Worm (Caenorhabditis elegans) whole organism, mixed stage, embryonic: Measurements from ENCODE around the gene mai-2.

ENCODE experiments used
- bed-3 ChIP-seq: fragments of 200-800 bp; sonication (Bioruptor generic); optimal IDR thresholded peaks from 3 replicates; lab custom pipeline; 2018; ENCODE audit warnings: mild to moderate bottlenecking, missing genetic modification characterization, moderate library complexity, missing compliant biosample characterization
- blmp-1 ChIP-seq: fragments of 150-350 bp; optimal IDR thresholded peaks from 2 replicates; lab custom pipeline; 2014; ENCODE audit warnings: missing biosample characterization, missing genetic modification characterization
- ceh-39 ChIP-seq: fragments of 150-350 bp; optimal IDR thresholded peaks from 2 replicates; lab custom pipeline; 2014; ENCODE audit warnings: missing biosample characterization, missing genetic modification characterization
- ceh-43 ChIP-seq: fragments of 200-800 bp; sonication (Bioruptor generic); optimal IDR thresholded peaks from 2 replicates; lab custom pipeline; 2018; ENCODE audit warnings: mild to moderate bottlenecking, missing genetic modification characterization, moderate library complexity, missing compliant biosample characterization
- ceh-83 ChIP-seq: fragments of 200-800 bp; sonication (Bioruptor generic); optimal IDR thresholded peaks from 2 replicates; lab custom pipeline; 2018; ENCODE audit warnings: mild to moderate bottlenecking, missing genetic modification characterization, missing compliant biosample characterization
- cnd-1 ChIP-seq: fragments of 200-800 bp; sonication (Bioruptor generic); optimal IDR thresholded peaks from 2 replicates; lab custom pipeline; 2018; ENCODE audit warnings: mild to moderate bottlenecking, missing genetic modification characterization, missing compliant biosample characterization
- elt-1 ChIP-seq: sonication (generic microtip); optimal IDR thresholded peaks from 2 replicates; lab custom pipeline; 2017; ENCODE audit warnings: missing genetic modification characterization, mild to moderate bottlenecking, missing compliant biosample characterization, antibody characterized with exemption, moderate library complexity, borderline replicate concordance; ENCODE audit not compliant: insufficient read depth
- flh-1 ChIP-seq: fragments of 200-800 bp; sonication (Bioruptor generic); optimal IDR thresholded peaks from 2 replicates; lab custom pipeline; 2018; ENCODE audit warnings: mild to moderate bottlenecking, missing genetic modification characterization, moderate library complexity, missing compliant biosample characterization
- ham-2 ChIP-seq: fragments of 200-800 bp; sonication (Bioruptor generic); optimal IDR thresholded peaks from 2 replicates; lab custom pipeline; 2018; ENCODE audit warnings: mild to moderate bottlenecking, missing genetic modification characterization, missing compliant biosample characterization
- hlh-1 ChIP-seq: fragments of 150-350 bp; optimal IDR thresholded peaks from 2 replicates; lab custom pipeline; 2014; ENCODE audit warnings: missing biosample characterization, missing genetic modification reagents, missing genetic modification characterization
- lin-13 ChIP-seq: fragments of 150-350 bp; optimal IDR thresholded peaks from 2 replicates; lab custom pipeline; 2014; ENCODE audit warnings: missing biosample characterization, missing genetic modification characterization
- lin-32 ChIP-seq: fragments of 200-800 bp; sonication (Bioruptor generic); optimal IDR thresholded peaks from 2 replicates; lab custom pipeline; 2018; ENCODE audit warnings: mild to moderate bottlenecking, missing genetic modification characterization, missing compliant biosample characterization
- lsy-2 ChIP-seq: fragments of 150-350 bp; optimal IDR thresholded peaks from 2 replicates; lab custom pipeline; 2014; ENCODE audit warnings: missing biosample characterization, missing genetic modification characterization
- mab-5 ChIP-seq: fragments of 150-350 bp; optimal IDR thresholded peaks from 2 replicates; lab custom pipeline; 2014; ENCODE audit warnings: missing biosample characterization, missing genetic modification characterization
- mep-1 ChIP-seq: fragments of 150-350 bp; optimal IDR thresholded peaks from 2 replicates; lab custom pipeline; 2017; ENCODE audit warnings: missing biosample characterization, missing genetic modification reagents, missing genetic modification characterization, inconsistent platforms
- nhr-12 ChIP-seq: fragments of 150-350 bp; optimal IDR thresholded peaks from 2 replicates; lab custom pipeline; 2014; ENCODE audit warnings: missing biosample characterization, missing genetic modification characterization
- nhr-237 ChIP-seq: fragments of 150-350 bp; optimal IDR thresholded peaks from 2 replicates; lab custom pipeline; 2014; ENCODE audit warnings: missing biosample characterization, missing genetic modification characterization
- nhr-28 ChIP-seq: fragments of 150-350 bp; optimal IDR thresholded peaks from 2 replicates; lab custom pipeline; 2014; ENCODE audit warnings: missing biosample characterization, missing genetic modification characterization
- nhr-76 ChIP-seq: sonication (generic microtip); optimal IDR thresholded peaks from 2 replicates; lab custom pipeline; 2017; ENCODE audit warnings: missing biosample characterization, missing genetic modification characterization
- pha-4 ChIP-seq: fragments of 150-350 bp; optimal IDR thresholded peaks from 2 replicates; lab custom pipeline; 2018; ENCODE audit warnings: missing biosample characterization, missing genetic modification reagents, missing genetic modification characterization
- sem-2 ChIP-seq: fragments of 200-800 bp; sonication (Bioruptor generic); optimal IDR thresholded peaks from 2 replicates; lab custom pipeline; 2018; ENCODE audit warnings: mild to moderate bottlenecking, missing genetic modification characterization, missing compliant biosample characterization
- snpc-4 ChIP-seq: fragments of 150-350 bp; optimal IDR thresholded peaks from 2 replicates; lab custom pipeline; 2014; ENCODE audit warnings: missing biosample characterization, missing genetic modification characterization
- sptf-1 ChIP-seq: sonication (generic microtip); optimal IDR thresholded peaks from 2 replicates; lab custom pipeline; 2017; ENCODE audit warnings: mild to moderate bottlenecking, missing genetic modification characterization, moderate library complexity, missing compliant biosample characterization
- tbx-8 ChIP-seq: fragments of 200-800 bp; sonication (Bioruptor generic); optimal IDR thresholded peaks from 2 replicates; lab custom pipeline; 2018; ENCODE audit warnings: mild to moderate bottlenecking, missing genetic modification characterization, moderate library complexity, missing compliant biosample characterization
- unc-120 ChIP-seq: sonication (generic microtip); optimal IDR thresholded peaks from 2 replicates; lab custom pipeline; 2017; ENCODE audit warnings: missing genetic modification characterization, missing compliant biosample characterization; ENCODE audit not compliant: poor library complexity, severe bottlenecking
- unc-39 ChIP-seq: fragments of 150-350 bp; optimal IDR thresholded peaks from 2 replicates; lab custom pipeline; 2014; ENCODE audit warnings: missing biosample characterization, missing genetic modification characterization
- unc-62 ChIP-seq: fragments of 150-350 bp; optimal IDR thresholded peaks from 2 replicates; lab custom pipeline; 2014; ENCODE audit warnings: missing biosample characterization, missing genetic modification reagents, missing genetic modification characterization

The mai-2 gene

ce11 chrIV:3363784-3364183, 21.9 kb upstream of the mai-2 start:
- TF ChIP-seq bed-3 (GFP tag; lab: Kevin White, UChicago) (no peak), flh-1 (GFP tag; lab: Kevin White, UChicago) (no peak), nhr-76 (tag; lab: Kevin White, UChicago) (no peak), mep-1 (tag; lab: Kevin White, UChicago) (no peak), ceh-43 (no peak), blmp-1 (tag; lab: Kevin White, UChicago) (no peak), ham-2 (GFP tag; lab: Kevin White, UChicago) (no peak)

- TF ChIP-seq unc-39 (tag; lab: Kevin White, UChicago) (no peak), elt-1 (tag; lab: Kevin White, UChicago) (no peak), nhr-237 (tag; lab: Kevin White, UChicago) (peak; percentile 6), lin-13 (no peak), snpc-4 (tag; lab: Kevin White, UChicago) (no peak)
These were observed 17.0 kb upstream of the mai-2 start, which contains the start of gene vha-19 for ce11 chrIV:3368638-3369247. Gene vha-19 (plus strand): TSS chrIV:3369197.

DNA sequence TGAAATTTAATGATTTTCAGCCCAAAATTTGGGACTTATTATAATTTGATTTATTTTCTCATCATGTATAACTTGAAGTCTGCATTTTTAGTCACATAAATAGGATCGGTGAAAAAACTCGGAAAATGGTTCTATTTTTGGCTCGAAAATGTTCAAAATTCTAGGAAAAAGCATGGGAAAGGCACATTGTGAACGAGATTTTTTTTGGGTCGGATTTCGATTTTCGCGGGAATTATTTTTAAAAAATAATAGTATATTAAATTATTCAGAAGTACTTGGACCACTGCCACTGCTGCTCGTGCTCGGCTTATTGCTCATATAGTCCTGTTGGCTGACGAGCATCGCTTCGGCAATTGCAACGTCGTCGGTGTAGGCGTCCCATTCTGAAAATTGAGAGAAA, 12.3 kb upstream of the mai-2 start:
- no peak for TF ChIP-seq cnd-1 (tag; lab: Kevin White, UChicago)
- TF ChIP-seq nhr-28 (tag; lab: Kevin White, UChicago): no peak
- no peak for TF ChIP-seq snpc-4 (tag; lab: Kevin White, UChicago)
- no peak for TF ChIP-seq mep-1 (tag; lab: Kevin White, UChicago)
- no peak for TF ChIP-seq nhr-237 (tag; lab: Kevin White, UChicago)
- no peak for TF ChIP-seq ceh-39 (tag; lab: Kevin White, UChicago)
- TF ChIP-seq ham-2 (GFP tag; lab: Kevin White, UChicago): no peak
- no peak for TF ChIP-seq unc-120 (tag; lab: Kevin White, UChicago)
- TF ChIP-seq ceh-83 (GFP tag; lab: Kevin White, UChicago): no peak
- TF ChIP-seq sptf-1 (tag; lab: Kevin White, UChicago): no peak

DNA sequence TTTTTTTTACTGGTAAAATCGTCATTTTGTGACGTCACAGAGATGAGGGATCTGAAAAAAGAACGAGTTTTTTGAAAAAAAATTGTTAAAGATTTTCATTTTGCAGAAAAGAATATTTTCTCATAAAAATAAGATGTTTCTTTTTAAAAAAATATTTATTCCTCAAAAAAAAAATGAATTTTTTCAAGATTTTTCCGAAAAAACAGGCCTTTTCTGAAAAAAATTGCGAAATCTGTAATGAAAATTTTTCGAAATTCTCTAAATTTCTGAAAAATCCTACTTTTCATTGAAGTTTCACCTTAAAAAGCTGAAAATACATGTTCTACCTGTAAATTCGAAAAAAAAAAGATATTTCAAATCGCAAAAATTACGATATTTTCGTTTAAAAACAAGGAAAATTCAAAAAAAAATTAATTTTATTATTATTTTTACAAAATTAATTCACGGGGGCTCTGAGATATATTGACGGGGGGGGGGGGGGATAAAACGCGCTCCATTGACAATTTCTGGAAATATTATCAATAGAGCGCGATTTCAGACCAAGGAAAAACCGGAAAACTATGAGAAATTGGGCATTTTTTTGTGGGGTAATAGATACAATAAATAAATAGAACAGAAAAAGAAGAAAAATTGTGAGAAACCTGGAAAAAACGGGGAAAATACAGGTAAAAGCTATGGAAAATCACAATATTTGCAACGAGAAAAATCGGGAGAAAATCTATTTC, 7.5 kb upstream of the mai-2 start, which contains the start of gene otub-4:
Gene otub-4, minus strand, starts transcription at position 51 of the 725 bp plus-strand sequence.
- TF ChIP-seq ceh-43: no peak
- no peak for TF ChIP-seq unc-62 (GFP tag; lab: Kevin White, UChicago)
- no peak for TF ChIP-seq unc-39 (tag; lab: Kevin White, UChicago)
- no peak for TF ChIP-seq lin-13
- TF ChIP-seq nhr-28 (tag; lab: Kevin White, UChicago): no peak
- no peak for TF ChIP-seq lsy-2 (tag; lab: Kevin White, UChicago)
- TF ChIP-seq tbx-8 (GFP tag; lab: Kevin White, UChicago): no peak
- no peak for TF ChIP-seq sem-2 (GFP tag; lab: Kevin White, UChicago)
- no peak for TF ChIP-seq mab-5 (tag; lab: Kevin White, UChicago)
- TF ChIP-seq bed-3 (GFP tag; lab: Kevin White, UChicago): no peak
- TF ChIP-seq nhr-76 (tag; lab: Kevin White, UChicago): no peak

- TF ChIP-seq elt-1 (tag; lab: Kevin White, UChicago): no peak
- TF ChIP-seq, all 35 proteins: peak for 0
These were observed 3.3 kb upstream of the mai-2 start, which contains the start of gene B0546.3 for ce11 chrIV:3382338-3382907. Gene B0546.3 (minus strand): TSS chrIV:3382841.

DNA sequence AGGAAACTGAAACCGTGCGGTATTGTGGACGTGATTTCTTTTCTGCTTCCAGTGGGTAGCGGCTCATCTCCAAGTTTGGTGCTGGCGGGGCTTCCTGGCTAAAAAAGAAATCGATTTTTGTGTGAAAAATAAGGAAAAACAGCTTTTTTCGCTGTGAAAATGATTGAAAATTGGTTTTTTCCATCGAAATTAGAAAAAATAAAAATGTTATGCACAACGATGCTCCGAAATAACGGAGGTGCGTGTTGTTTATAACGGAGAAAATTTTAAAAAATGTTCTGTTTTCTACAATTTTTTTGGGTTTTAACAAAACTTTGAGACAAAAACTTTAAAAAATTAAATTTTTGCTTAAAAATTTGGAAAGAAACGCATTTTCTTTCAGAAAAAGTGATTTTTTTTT, 2.5 kb upstream of the mai-2 start:
- TF ChIP-seq hlh-1: no peak
- no peak for TF ChIP-seq pha-4 (tag; lab: Kevin White, UChicago)
- TF ChIP-seq nhr-76 (tag; lab: Kevin White, UChicago): no peak
- no peak for TF ChIP-seq lin-32 (GFP tag; lab: Kevin White, UChicago)
- TF ChIP-seq nhr-12: no peak
- TF ChIP-seq lin-13: no peak
- no peak for TF ChIP-seq nhr-28 (tag; lab: Kevin White, UChicago)
- no peak for TF ChIP-seq snpc-4 (tag; lab: Kevin White, UChicago)
